Fruit fly (Drosophila melanogaster): ENCODE measurements around the gene Wnt4.

The Wnt4 gene

dm6 chr2L:7293475-7294332 is 16.7 kb upstream of the Wnt4 start (continued):
- TF ChIP-seq CG11504 (tag; optimal IDR thresholded peaks at IDR 0.05) (peak; percentile 59), CG15269 (tag; optimal IDR thresholded peaks at IDR 0.05) (no peak), Sox100B (GFP tag; optimal IDR thresholded peaks at IDR 0.05) (peak; percentile 42), CG18599 (GFP tag; optimal IDR thresholded peaks at IDR 0.05) (no peak), CG6254 (GFP tag; optimal IDR thresholded peaks at IDR 0.05) (peak; percentile 17), gt (GFP tag; IDR thresholded peaks at IDR 0.05) (peak; percentile 8; the same call in 1 of the 2 replicates), CG10979 (tag; optimal IDR thresholded peaks at IDR 0.05) (peak; percentile 69), vnd (GFP tag; IDR thresholded peaks at IDR 0.05; ENCODE audit: partially characterized antibody) (no peak), CG1832 (GFP tag; optimal IDR thresholded peaks at IDR 0.05) (no peak), CG17829 (tag; optimal IDR thresholded peaks at IDR 0.05) (peak; percentile 62), CG1603 (tag; optimal IDR thresholded peaks at IDR 0.05) (peak; percentile 31), CG1602 (GFP tag; optimal IDR thresholded peaks at IDR 0.05) (peak; percentile 20), tin (GFP tag; optimal IDR thresholded peaks at IDR 0.05) (peak; percentile 23), her (GFP tag; optimal IDR thresholded peaks at IDR 0.05) (no peak), CG11398 (GFP tag; optimal IDR thresholded peaks at IDR 0.05) (peak; percentile 4), Xrp1 (GFP tag; IDR thresholded peaks at IDR 0.05) (peak; percentile 77), lola (GFP tag; optimal IDR thresholded peaks at IDR 0.05) (peak in 1 of 3 experiments; percentile 76), CG7372 (GFP tag; IDR thresholded peaks at IDR 0.05) (no peak), CG8765 (GFP tag; IDR thresholded peaks at IDR 0.05) (peak; percentile 17; the same call in 1 of the 2 replicates), CG11093 (GFP tag; IDR thresholded peaks at IDR 0.05) (peak; percentile 49; the same call in 1 of the 3 replicates), Mrtf (GFP tag; IDR thresholded peaks at IDR 0.05) (no peak), shn (GFP tag; optimal IDR thresholded peaks at IDR 0.05) (peak; percentile 17), CG2712 (tag; optimal IDR thresholded peaks at IDR 0.05) (peak; percentile 71), CTCF (GFP tag; optimal IDR thresholded peaks at IDR 0.05) (no peak), CG15479 (GFP tag; optimal IDR thresholded peaks at IDR 0.05) (no peak), CG13775 (GFP tag; optimal IDR thresholded peaks at IDR 0.05) (peak; percentile 37), CG3281 (GFP tag; optimal IDR thresholded peaks at IDR 0.05) (no peak), wdn (GFP tag; IDR thresholded peaks at IDR 0.05) (no peak), esg (GFP tag; conservative IDR thresholded peaks at IDR 0.05) (no peak; the same call in 1 of the 2 replicates), ash1 (GFP tag; optimal IDR thresholded peaks at IDR 0.05) (no peak), Blimp-1 (GFP tag; optimal IDR thresholded peaks at IDR 0.05) (peak; percentile 11), CG12391 (tag; optimal IDR thresholded peaks at IDR 0.05) (peak; percentile 64), CG6654 (GFP tag; optimal IDR thresholded peaks at IDR 0.05) (no peak), sqz (GFP tag; optimal IDR thresholded peaks at IDR 0.05) (no peak), ac (GFP tag; optimal IDR thresholded peaks at IDR 0.05) (peak; percentile 22), eve (GFP tag; optimal IDR thresholded peaks at IDR 0.05) (peak in 1 of 2 experiments; percentile 23), Trl (optimal IDR thresholded peaks at IDR 0.05) (no peak), Trl (GFP tag; optimal IDR thresholded peaks at IDR 0.05) (no peak), cas (GFP tag; IDR thresholded peaks at IDR 0.05) (no peak), tgo (GFP tag; IDR thresholded peaks at IDR 0.05) (peak; percentile 21; the same call in 1 of the 3 replicates), CG8388 (GFP tag; optimal IDR thresholded peaks at IDR 0.05) (peak; percentile 50), D19A (tag; optimal IDR thresholded peaks at IDR 0.05) (peak; percentile 39), ara (GFP tag; IDR thresholded peaks at IDR 0.05) (peak; percentile 61; the same call in 1 of the 2 replicates), fd96Cb (tag; optimal IDR thresholded peaks at IDR 0.05) (peak; percentile 46), HLH3B (GFP tag; IDR thresholded peaks at IDR 0.05) (peak; percentile 28; the same call in 1 of the 2 replicates), tio (GFP tag; optimal IDR thresholded peaks at IDR 0.05) (peak; percentile 27), nom (GFP tag; optimal IDR thresholded peaks at IDR 0.05) (no peak), eyg (GFP tag; optimal IDR thresholded peaks at IDR 0.05) (no peak), emc (GFP tag; optimal IDR thresholded peaks at IDR 0.05) (no peak)

All from whole organism, embryonic.